Fruit fly (Drosophila melanogaster) whole organism, embryonic: ENCODE results near the gene Cdc16.

Experiments
- Atf6 ChIP-seq: fragments of 200-800 bp; sonication (Bioruptor generic); IDR thresholded peaks from 2 replicates; pipeline ENCODE4 v1.3.6; 2022; ENCODE audit warnings: missing biosample characterization, missing genetic modification characterization
- Bdp1 ChIP-seq: fragments of 200-800 bp; sonication (Bioruptor generic); optimal IDR thresholded peaks from 3 replicates; lab custom pipeline; 2016; ENCODE audit warnings: missing biosample characterization, missing genetic modification characterization
- CG1024 ChIP-seq: fragments of 200-800 bp; sonication (Bioruptor generic); IDR thresholded peaks from 2 replicates; pipeline ENCODE4 v1.3.6; 2022; ENCODE audit warnings: missing biosample characterization, missing genetic modification characterization
- CG11723 ChIP-seq: fragments of 200-800 bp; sonication (Bioruptor generic); optimal IDR thresholded peaks from 2 replicates; lab custom pipeline; 2017; ENCODE audit warnings: missing biosample characterization, mild to moderate bottlenecking, missing genetic modification characterization
- CG13296 ChIP-seq: fragments of 200-800 bp; sonication (Bioruptor generic); optimal IDR thresholded peaks from 3 replicates; lab custom pipeline; 2018; ENCODE audit warnings: missing biosample characterization, mild to moderate bottlenecking, missing genetic modification characterization
- CG13894 ChIP-seq: fragments of 200-800 bp; sonication (Bioruptor generic); optimal IDR thresholded peaks from 3 replicates; lab custom pipeline; 2018; ENCODE audit warnings: missing biosample characterization, mild to moderate bottlenecking, missing genetic modification characterization, moderate library complexity
- CG16779 ChIP-seq: fragments of 200-800 bp; sonication (Bioruptor generic); IDR thresholded peaks from 2 replicates; pipeline ENCODE4 v1.3.6; 2022; ENCODE audit warnings: missing biosample characterization, missing genetic modification characterization
- CG18262 ChIP-seq: fragments of 200-800 bp; optimal IDR thresholded peaks from 3 replicates; lab custom pipeline; 2019; ENCODE audit warnings: missing biosample characterization, mild to moderate bottlenecking, missing genetic modification characterization, moderate library complexity
- CG4282 ChIP-seq: fragments of 200-800 bp; sonication (Bioruptor generic); optimal IDR thresholded peaks from 2 replicates; lab custom pipeline; 2016; ENCODE audit warnings: missing biosample characterization, missing genetic modification characterization
- CG7357 ChIP-seq: fragments of 200-800 bp; sonication (Bioruptor generic); IDR thresholded peaks from 3 replicates; pipeline ENCODE4 v1.3.6; 2022; ENCODE audit warnings: missing biosample characterization, missing genetic modification characterization
- CG7745 ChIP-seq: fragments of 200-800 bp; sonication (Bioruptor generic); optimal IDR thresholded peaks from 2 replicates; lab custom pipeline; 2018; ENCODE audit warnings: missing biosample characterization, mild to moderate bottlenecking, missing genetic modification characterization, moderate library complexity
- CG7928 ChIP-seq: fragments of 200-800 bp; sonication (Bioruptor generic); optimal IDR thresholded peaks from 2 replicates; lab custom pipeline; 2017; ENCODE audit warnings: missing biosample characterization, mild to moderate bottlenecking, missing genetic modification characterization
- CG8089 ChIP-seq: fragments of 200-800 bp; sonication (Bioruptor generic); optimal IDR thresholded peaks from 3 replicates; lab custom pipeline; 2016; ENCODE audit warnings: missing biosample characterization, missing genetic modification characterization
- CG8359 ChIP-seq: fragments of 200-800 bp; sonication (Bioruptor generic); optimal IDR thresholded peaks from 2 replicates; lab custom pipeline; 2017; ENCODE audit warnings: missing biosample characterization, mild to moderate bottlenecking, missing genetic modification characterization, borderline replicate concordance
- CG9609 ChIP-seq: fragments of 200-800 bp; sonication (Bioruptor generic); optimal IDR thresholded peaks from 3 replicates; lab custom pipeline; 2016; ENCODE audit warnings: missing biosample characterization, missing genetic modification characterization
- D19B ChIP-seq: fragments of 200-800 bp; sonication (Bioruptor generic); optimal IDR thresholded peaks from 2 replicates; lab custom pipeline; 2017; ENCODE audit warnings: missing biosample characterization, mild to moderate bottlenecking, missing genetic modification characterization
- Dek ChIP-seq: fragments of 200-800 bp; sonication (Bioruptor generic); optimal IDR thresholded peaks from 3 replicates; lab custom pipeline; 2019; ENCODE audit warnings: missing biosample characterization, mild to moderate bottlenecking, missing genetic modification characterization, moderate library complexity
- Dref ChIP-seq: fragments of 200-800 bp; sonication (Bioruptor generic); IDR thresholded peaks from 2 replicates; pipeline ENCODE4 v1.3.6; 2022; ENCODE audit warnings: missing biosample characterization, missing genetic modification characterization
- E2f2 ChIP-seq: fragments of 200-800 bp; sonication (Bioruptor generic); IDR thresholded peaks from 2 replicates; pipeline ENCODE4 v1.3.6; 2022; ENCODE audit warnings: missing biosample characterization, missing genetic modification characterization
- Eip74EF ChIP-seq, 2 experiments: fragments of 200-800 bp in 1 of 2; fragments of >200 bp in 1 of 2; sonication (Bioruptor generic) in 1 of 2; optimal IDR thresholded peaks; 2 replicates each; lab custom pipeline; 2017 to 2019; ENCODE audit warnings: missing biosample characterization in 2 of 2, missing genetic modification characterization in 2 of 2, mild to moderate bottlenecking in 1 of 2, moderate library complexity in 1 of 2
- H2.0 ChIP-seq: fragments of 200-800 bp; sonication (Bioruptor generic); IDR thresholded peaks from 2 replicates; pipeline ENCODE4 v1.3.6; 2022; ENCODE audit warnings: missing biosample characterization, missing genetic modification characterization
- Hr39 ChIP-seq: fragments of >200 bp; optimal IDR thresholded peaks from 2 replicates; lab custom pipeline; 2017
- Hr51 ChIP-seq, 2 experiments: fragments of 200-800 bp; sonication (Bioruptor generic); optimal IDR thresholded peaks; 2 replicates in 1 of 2; 3 replicates in 1 of 2; lab custom pipeline; 2016 to 2018; ENCODE audit warnings: missing biosample characterization in 2 of 2, missing genetic modification characterization in 2 of 2, mild to moderate bottlenecking in 1 of 2, moderate library complexity in 1 of 2
- Lim3 ChIP-seq: fragments of 200-800 bp; sonication (Bioruptor generic); IDR thresholded peaks from 2 replicates; pipeline ENCODE4 v1.3.6; 2022; ENCODE audit warnings: missing biosample characterization, missing genetic modification characterization
- NfI ChIP-seq: fragments of 200-800 bp; sonication (Bioruptor generic); optimal IDR thresholded peaks from 3 replicates; lab custom pipeline; 2018; ENCODE audit warnings: missing biosample characterization, mild to moderate bottlenecking, missing genetic modification characterization, moderate library complexity
- Sry-β ChIP-seq: fragments of 200-800 bp; sonication (Bioruptor generic); optimal IDR thresholded peaks from 2 replicates; lab custom pipeline; 2018; ENCODE audit warnings: missing biosample characterization, mild to moderate bottlenecking, missing genetic modification characterization, moderate library complexity
- TFAM ChIP-seq: fragments of 200-800 bp; sonication (Bioruptor generic); optimal IDR thresholded peaks from 2 replicates; lab custom pipeline; 2017; ENCODE audit warnings: missing biosample characterization, missing genetic modification characterization, inconsistent platforms
- Xbp1 ChIP-seq: fragments of 200-800 bp; sonication (Bioruptor generic); optimal IDR thresholded peaks from 3 replicates; lab custom pipeline; 2016; ENCODE audit warnings: missing biosample characterization, mild to moderate bottlenecking, missing genetic modification characterization
- al ChIP-seq: fragments of 200-800 bp; sonication (Bioruptor generic); IDR thresholded peaks from 2 replicates; pipeline ENCODE4 v1.3.6; 2022; ENCODE audit warnings: missing biosample characterization, missing genetic modification characterization
- bigmax ChIP-seq: fragments of 200-800 bp; sonication (Bioruptor generic); optimal IDR thresholded peaks from 2 replicates; lab custom pipeline; 2018; ENCODE audit warnings: missing biosample characterization, mild to moderate bottlenecking, missing genetic modification characterization
- br ChIP-seq: fragments of >200 bp; optimal IDR thresholded peaks from 2 replicates; lab custom pipeline; 2017
- cg ChIP-seq: fragments of 200-800 bp; sonication (Bioruptor generic); optimal IDR thresholded peaks from 3 replicates; lab custom pipeline; 2019; ENCODE audit warnings: missing biosample characterization, mild to moderate bottlenecking, missing genetic modification characterization, moderate library complexity
- fd3F ChIP-seq: fragments of 200-800 bp; sonication (Bioruptor generic); optimal IDR thresholded peaks from 2 replicates; lab custom pipeline; 2018; ENCODE audit warnings: missing biosample characterization, mild to moderate bottlenecking, missing genetic modification characterization, moderate library complexity
- fru ChIP-seq: fragments of >200 bp; optimal IDR thresholded peaks from 2 replicates; lab custom pipeline; 2017
- gcm ChIP-seq: fragments of 200-800 bp; sonication (Bioruptor generic); optimal IDR thresholded peaks from 2 replicates; lab custom pipeline; 2019; ENCODE audit warnings: missing biosample characterization, mild to moderate bottlenecking, missing genetic modification characterization, moderate library complexity
- gem ChIP-seq: fragments of 200-800 bp; sonication (Bioruptor generic); optimal IDR thresholded peaks from 2 replicates; lab custom pipeline; 2019; ENCODE audit warnings: missing biosample characterization, mild to moderate bottlenecking, missing genetic modification characterization, moderate library complexity
- gfzf ChIP-seq: fragments of 200-800 bp; sonication (Bioruptor generic); optimal IDR thresholded peaks from 2 replicates; lab custom pipeline; 2016; ENCODE audit warnings: missing biosample characterization, mild to moderate bottlenecking, missing genetic modification characterization, moderate library complexity
- gsb-n ChIP-seq: fragments of 200-800 bp; sonication (Bioruptor generic); optimal IDR thresholded peaks from 3 replicates; lab custom pipeline; 2018; ENCODE audit warnings: missing biosample characterization, mild to moderate bottlenecking, missing genetic modification characterization
- lbe ChIP-seq: fragments of 200-800 bp; sonication (Bioruptor generic); optimal IDR thresholded peaks from 2 replicates; lab custom pipeline; 2016; ENCODE audit warnings: missing biosample characterization, mild to moderate bottlenecking, missing genetic modification characterization
- lola ChIP-seq, 3 experiments: fragments of >200 bp in 2 of 3; fragments of 200-800 bp in 1 of 3; sonication (Bioruptor generic) in 1 of 3; optimal IDR thresholded peaks; 2 replicates each; lab custom pipeline; 2017 to 2019; ENCODE audit warnings: missing biosample characterization in 3 of 3, missing genetic modification characterization in 3 of 3, mild to moderate bottlenecking in 1 of 3, moderate library complexity in 1 of 3
- nerfin-2 ChIP-seq: fragments of 200-800 bp; sonication (Bioruptor generic); IDR thresholded peaks from 2 replicates; pipeline ENCODE4 v1.3.6; 2022; ENCODE audit warnings: missing biosample characterization, missing genetic modification characterization; ENCODE audit not compliant: partially characterized antibody
- pan ChIP-seq, 4 experiments: fragments of >200 bp in 3 of 4; fragments of 200-800 bp in 1 of 4; sonication (Bioruptor generic) in 1 of 4; optimal IDR thresholded peaks in 3 of 4; IDR thresholded peaks in 1 of 4; 2 replicates each; pipeline versions ENCODE4 v1.3.6 to Lab custom; 2017 to 2022; ENCODE audit warnings: missing biosample characterization in 2 of 4, missing genetic modification characterization in 2 of 4, mixed read lengths in 1 of 4
- peb ChIP-seq: fragments of 200-800 bp; sonication (Bioruptor generic); IDR thresholded peaks from 2 replicates; pipeline ENCODE4 v1.3.6; 2022; ENCODE audit warnings: missing biosample characterization, missing genetic modification characterization
- sens-2 ChIP-seq: fragments of 200-800 bp; sonication (Bioruptor generic); IDR thresholded peaks from 2 replicates; pipeline ENCODE4 v1.3.6; 2022; ENCODE audit warnings: missing biosample characterization, missing genetic modification characterization
- seq ChIP-seq: fragments of 200-800 bp; sonication (Bioruptor generic); IDR thresholded peaks from 2 replicates; pipeline ENCODE4 v1.3.6; 2022; ENCODE audit warnings: missing biosample characterization, missing genetic modification characterization
- sim ChIP-seq: fragments of 200-800 bp; sonication (Bioruptor generic); IDR thresholded peaks from 2 replicates; pipeline ENCODE4 v1.3.6; 2022; ENCODE audit warnings: missing biosample characterization, missing genetic modification characterization
- stc ChIP-seq: fragments of 200-800 bp; sonication (Bioruptor generic); IDR thresholded peaks from 2 replicates; pipeline ENCODE4 v1.3.6; 2022; ENCODE audit warnings: missing biosample characterization, missing genetic modification characterization
- usp ChIP-seq: fragments of >200 bp; optimal IDR thresholded peaks from 2 replicates; lab custom pipeline; 2017; ENCODE audit warnings: missing biosample characterization, missing genetic modification characterization

Gene Cdc16

DNA sequence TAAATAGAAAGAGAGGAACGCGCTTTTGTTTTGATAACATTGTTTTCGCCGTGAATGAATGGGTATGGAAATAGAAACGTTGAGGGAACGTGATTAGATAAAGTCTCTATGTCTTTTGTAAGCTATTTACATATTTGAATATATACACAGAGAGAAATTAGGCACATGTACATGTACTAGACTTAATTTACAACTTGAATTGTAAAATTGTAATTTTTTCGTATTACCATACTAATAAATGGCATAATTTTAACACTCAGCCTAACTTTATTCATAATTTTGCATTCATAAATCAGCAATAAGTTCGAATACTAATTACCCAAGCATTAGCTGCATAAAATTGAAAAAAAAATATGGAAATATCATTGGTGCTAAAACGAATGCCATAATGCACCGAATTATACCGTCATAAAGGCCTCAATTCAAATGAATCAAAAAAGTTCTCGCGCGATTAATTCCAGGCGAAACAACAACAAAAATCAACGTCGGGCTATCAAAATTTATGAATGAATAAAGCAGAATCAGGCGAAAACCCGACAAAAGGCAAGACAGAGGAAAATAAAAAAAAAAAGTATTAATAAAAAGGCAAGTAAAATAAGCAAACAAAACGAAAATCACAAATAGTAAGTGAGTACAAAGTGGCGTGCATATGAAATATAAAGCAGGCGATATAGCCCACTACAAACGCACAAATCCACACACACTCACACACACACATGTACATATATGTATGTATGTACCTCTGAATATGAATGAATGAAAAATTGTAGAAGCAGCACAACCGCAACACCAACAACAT lies 51.7 kb downstream of the Cdc16 start (continued):
- TF ChIP-seq CG1024 (no peak), Sry-β (GFP tag; lab: Kevin White, UChicago) (no peak), Lim3 (no peak), sim (GFP tag; lab: Robert Waterston, UW) (no peak), CG13894 (no peak), TFAM (GFP tag; lab: Kevin White, UChicago) (no peak), CG18262 (tag; lab: Kevin White, UChicago) (peak; percentile 75), Dref (no peak), cg (peak; percentile 71), gcm (GFP tag; lab: Kevin White, UChicago) (no peak), usp (GFP tag; lab: Kevin White, UChicago) (no peak), CG8359 (GFP tag; lab: Kevin White, UChicago) (peak; percentile 47), al (GFP tag; lab: Robert Waterston, UW) (peak; percentile 11; the same call in 1 of the 2 replicates), gsb-n (peak; percentile 32), H2.0 (GFP tag; lab: Robert Waterston, UW) (no peak)
- TF ChIP-seq, all 482 proteins: peak for 203

DNA sequence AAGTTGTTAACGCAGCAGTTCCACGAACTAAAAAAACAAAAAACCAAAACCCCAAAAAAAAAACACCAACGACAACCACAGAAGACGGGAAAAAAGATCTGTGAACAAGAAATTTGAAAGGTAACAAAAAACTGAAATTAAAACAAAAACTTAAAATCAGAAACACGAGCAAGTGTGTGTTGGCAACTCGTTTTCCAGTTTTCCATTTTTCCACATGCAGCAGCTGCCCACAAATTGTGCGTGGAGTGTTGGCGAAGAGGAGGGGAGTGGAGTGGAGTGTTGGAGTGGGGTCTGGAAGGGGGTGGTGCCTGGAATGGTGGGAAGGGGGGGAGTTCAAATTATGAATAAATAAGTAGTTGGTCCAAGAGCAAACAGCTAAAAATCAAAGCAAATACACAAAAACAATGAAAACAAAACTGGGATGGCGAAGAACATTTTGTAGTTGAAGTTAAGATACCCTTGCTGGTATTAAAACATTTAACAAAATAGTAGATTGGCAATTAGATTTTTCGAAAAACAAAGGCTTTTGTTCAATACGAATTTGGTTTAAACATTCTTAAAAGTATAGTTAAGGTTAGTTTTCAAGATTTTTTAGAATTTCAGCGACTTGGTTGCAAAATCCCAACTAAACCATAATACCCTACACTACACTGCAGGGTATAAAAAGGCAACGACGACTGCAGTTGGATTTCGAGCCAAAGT lies 52.5 kb downstream of the Cdc16 start:
- peak; percentile 79 for TF ChIP-seq gem (tag; lab: Kevin White, UChicago)
- peak in 1 of 2 experiments; percentile 27 for TF ChIP-seq Eip74EF (GFP tag; optimal IDR thresholded peaks at IDR 0.05; lab: Kevin White, UChicago)
- no peak for TF ChIP-seq CG16779 (GFP tag; lab: Robert Waterston, UW)
- TF ChIP-seq peb (GFP tag; lab: Robert Waterston, UW), result no peak
- TF ChIP-seq bigmax (GFP tag; lab: Kevin White, UChicago), result no peak
- TF ChIP-seq CG7928 (GFP tag; lab: Kevin White, UChicago), result no peak
- TF ChIP-seq CG7745, result no peak
- no peak for TF ChIP-seq fru (lab: Kevin White, UChicago)
- no peak; the same call in 1 of the 2 replicates for TF ChIP-seq Atf6 (GFP tag; lab: Robert Waterston, UW)
- no peak for TF ChIP-seq E2f2
- TF ChIP-seq CG9609, result no peak
- TF ChIP-seq pan (optimal IDR thresholded peaks at IDR 0.05; lab: Kevin White, UChicago), result no peak
- TF ChIP-seq pan (GFP tag; optimal IDR thresholded peaks at IDR 0.05 in 1 of 2, IDR thresholded peaks at IDR 0.05 in 1 of 2), result peak in 1 of 2 experiments; percentile 28
- TF ChIP-seq CG8089 (GFP tag; lab: Kevin White, UChicago), result peak; percentile 17
- TF ChIP-seq Hr51 (GFP tag; optimal IDR thresholded peaks at IDR 0.05; lab: Kevin White, UChicago), result peak in 1 of 2 experiments; percentile 57
- no peak for TF ChIP-seq CG4282 (GFP tag; lab: Kevin White, UChicago)
- peak; percentile 63 for TF ChIP-seq Xbp1
- TF ChIP-seq Hr39 (lab: Kevin White, UChicago), result no peak
- no peak for TF ChIP-seq fd3F (GFP tag; lab: Kevin White, UChicago)
- TF ChIP-seq nerfin-2 (GFP tag; lab: Robert Waterston, UW), result no peak
- TF ChIP-seq sens-2 (GFP tag; lab: Robert Waterston, UW), result no peak
- TF ChIP-seq br (lab: Kevin White, UChicago), result no peak
- no peak for TF ChIP-seq CG13296
- TF ChIP-seq D19B (GFP tag; lab: Kevin White, UChicago), result peak; percentile 37
- peak; percentile 40 for TF ChIP-seq NfI (GFP tag; lab: Kevin White, UChicago)
- no peak for TF ChIP-seq Dek
- no peak for TF ChIP-seq Bdp1 (GFP tag; lab: Kevin White, UChicago)
- peak in 1 of 3 experiments; percentile 72 for TF ChIP-seq lola (GFP tag; optimal IDR thresholded peaks at IDR 0.05; lab: Kevin White, UChicago)
- no peak for TF ChIP-seq CG7357
- peak; percentile 8 for TF ChIP-seq CG11723 (GFP tag; lab: Kevin White, UChicago)
- TF ChIP-seq seq (GFP tag; lab: Robert Waterston, UW), result no peak
- 0 out of 2 replicates have a peak, but pooled peaks have one; percentile 38 for TF ChIP-seq stc (GFP tag; lab: Robert Waterston, UW)
- TF ChIP-seq gfzf (GFP tag; lab: Kevin White, UChicago), result no peak
- TF ChIP-seq lbe (GFP tag; lab: Kevin White, UChicago), result no peak
